Worm (Caenorhabditis elegans): Measurements from ENCODE around the gene nhr-271.
A peak's percentile ranks its signal among the peaks of the same experiment; 100 is the strongest.

Gene nhr-271

ce11 chrV:16591992-16592798 is 11.9 kb upstream of the nhr-271 start, which contains the start of gene srh-269 (continued):
- no peak for TF ChIP-seq ceh-30 (tag; optimal IDR thresholded peaks at IDR 0.05)
- TF ChIP-seq madf-2 (tag; optimal IDR thresholded peaks at IDR 0.05), result peak; percentile 68
- no peak for TF ChIP-seq sox-2 (GFP tag; IDR thresholded peaks at IDR 0.05)
- no peak for TF ChIP-seq pha-4 (tag; optimal IDR thresholded peaks at IDR 0.05)
- peak; percentile 79 for TF ChIP-seq che-1 (tag; optimal IDR thresholded peaks at IDR 0.05)
- peak; percentile 70 for TF ChIP-seq pha-2 (tag; optimal IDR thresholded peaks at IDR 0.05)
- no peak for TF ChIP-seq elt-4 (tag; optimal IDR thresholded peaks at IDR 0.05)
- TF ChIP-seq zip-5 (tag; optimal IDR thresholded peaks at IDR 0.05), result peak; percentile 1
- no peak for TF ChIP-seq pag-3 (tag; optimal IDR thresholded peaks at IDR 0.05; ENCODE audit: borderline replicate concordance)
- TF ChIP-seq hlh-13 (GFP tag; optimal IDR thresholded peaks at IDR 0.05), result peak; percentile 64
- peak; percentile 67 for TF ChIP-seq fkh-6 (tag; optimal IDR thresholded peaks at IDR 0.05)
- TF ChIP-seq gmeb-2 (tag; optimal IDR thresholded peaks at IDR 0.05), result peak; percentile 71
- TF ChIP-seq F13H6.1 (tag; optimal IDR thresholded peaks at IDR 0.05), result peak; percentile 45
- peak; percentile 56 for TF ChIP-seq ceh-18 (tag; optimal IDR thresholded peaks at IDR 0.05)
- peak; percentile 71 for TF ChIP-seq syd-9 (tag; optimal IDR thresholded peaks at IDR 0.05)
- TF ChIP-seq hlh-15 (tag; optimal IDR thresholded peaks at IDR 0.05), result peak; percentile 49
- TF ChIP-seq C08G9.2 (tag; optimal IDR thresholded peaks at IDR 0.05), result peak; percentile 61
- TF ChIP-seq ceh-14 (tag; optimal IDR thresholded peaks at IDR 0.05), result peak; percentile 74
- TF ChIP-seq ceh-2 (tag; optimal IDR thresholded peaks at IDR 0.05), result peak; percentile 50
- TF ChIP-seq Y22D7AL.16 (tag; optimal IDR thresholded peaks at IDR 0.05), result no peak
- peak; percentile 58 for TF ChIP-seq lin-11 (tag; optimal IDR thresholded peaks at IDR 0.05)
- peak; percentile 13 for TF ChIP-seq ceh-9 (tag; optimal IDR thresholded peaks at IDR 0.05)
- no peak for TF ChIP-seq ama-1 (optimal IDR thresholded peaks at IDR 0.05)
- no peak for TF ChIP-seq pax-1 (tag; optimal IDR thresholded peaks at IDR 0.05)
- no peak for TF ChIP-seq ceh-45 (GFP tag; IDR thresholded peaks at IDR 0.05)
- peak; percentile 18 for TF ChIP-seq npax-4 (tag; optimal IDR thresholded peaks at IDR 0.05)
- peak; percentile 79 for TF ChIP-seq ceh-19 (GFP tag; optimal IDR thresholded peaks at IDR 0.05)
- peak; percentile 31 for TF ChIP-seq pqm-1 (tag; optimal IDR thresholded peaks at IDR 0.05)
- TF ChIP-seq nhr-232 (tag; optimal IDR thresholded peaks at IDR 0.05), result peak; percentile 53
- TF ChIP-seq ceh-34 (tag; optimal IDR thresholded peaks at IDR 0.05), result peak; percentile 68
- no peak for TF ChIP-seq ref-2 (tag; optimal IDR thresholded peaks at IDR 0.05)
- peak; percentile 43 for TF ChIP-seq tbx-2 (tag; optimal IDR thresholded peaks at IDR 0.05)
- TF ChIP-seq unc-3 (GFP tag; conservative IDR thresholded peaks at IDR 0.05), result no peak
- peak; percentile 32 for TF ChIP-seq unc-3 (tag; optimal IDR thresholded peaks at IDR 0.05)
- TF ChIP-seq ceh-31 (tag; optimal IDR thresholded peaks at IDR 0.05), result peak; percentile 33
- TF ChIP-seq dmd-4 (tag; optimal IDR thresholded peaks at IDR 0.05; ENCODE audit: borderline replicate concordance), result peak; percentile 20
- TF ChIP-seq ceh-6 (GFP tag; optimal IDR thresholded peaks at IDR 0.05), result peak; percentile 69
- no peak for TF ChIP-seq ceh-22 (tag; optimal IDR thresholded peaks at IDR 0.05)
- no peak for TF ChIP-seq nhr-11 (tag; optimal IDR thresholded peaks at IDR 0.05)
- no peak for TF ChIP-seq unc-42 (tag; optimal IDR thresholded peaks at IDR 0.05)
- TF ChIP-seq eyg-1 (tag; optimal IDR thresholded peaks at IDR 0.05), result no peak
- peak; percentile 73 for TF ChIP-seq elt-2 (tag; optimal IDR thresholded peaks at IDR 0.05)
- peak; percentile 56 for TF ChIP-seq pat-9 (tag; optimal IDR thresholded peaks at IDR 0.05)

DNA sequence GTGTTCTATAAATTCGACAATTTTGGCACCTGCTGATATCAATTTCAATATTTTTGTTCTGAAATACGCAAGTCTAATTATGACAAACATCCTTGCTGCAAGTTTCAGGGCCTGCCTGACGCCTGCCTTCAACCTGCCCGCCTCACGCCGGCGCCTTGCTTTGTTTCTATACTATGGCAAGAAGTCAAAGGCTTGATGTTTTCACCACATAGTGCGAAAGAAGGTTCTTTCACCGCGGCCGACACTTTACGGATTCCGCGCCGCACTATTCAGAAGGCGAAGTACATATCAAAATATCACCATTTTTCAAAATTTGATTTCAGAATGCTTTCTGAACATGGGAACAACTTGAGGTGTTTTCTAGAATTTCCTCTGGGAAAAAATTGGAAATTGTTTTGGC is 9.2 kb upstream of the nhr-271 start:
- TF ChIP-seq odd-2 (tag; optimal IDR thresholded peaks at IDR 0.05) (no peak), ceh-31 (tag; optimal IDR thresholded peaks at IDR 0.05) (no peak)
